Fruit fly (Drosophila melanogaster) whole organism, embryonic: ENCODE results near the gene Syt12.

Source experiments
- BEAF-32 ChIP-seq: fragments of 200-800 bp; sonication (Bioruptor generic); optimal IDR thresholded peaks from 3 replicates; lab custom pipeline; 2017; ENCODE audit warnings: missing biosample characterization, missing genetic modification characterization, mild to moderate bottlenecking, moderate library complexity, missing genetic modification reagents
- CG10274 ChIP-seq: fragments of 200-800 bp; sonication (Bioruptor generic); optimal IDR thresholded peaks from 3 replicates; lab custom pipeline; 2017; ENCODE audit warnings: missing biosample characterization, mild to moderate bottlenecking, missing genetic modification characterization
- CG10565 ChIP-seq: fragments of 200-800 bp; sonication (Bioruptor generic); optimal IDR thresholded peaks from 3 replicates; lab custom pipeline; 2016; ENCODE audit warnings: missing biosample characterization, mild to moderate bottlenecking, missing genetic modification characterization
- CG11560 ChIP-seq: fragments of 200-800 bp; sonication (Bioruptor generic); IDR thresholded peaks from 3 replicates; pipeline ENCODE4 v1.3.6; 2022; ENCODE audit warnings: missing biosample characterization, missing genetic modification characterization
- CG12071 ChIP-seq: fragments of 200-800 bp; sonication (Bioruptor generic); optimal IDR thresholded peaks from 3 replicates; lab custom pipeline; 2018; ENCODE audit warnings: missing biosample characterization, mild to moderate bottlenecking, missing genetic modification characterization
- CG12659 ChIP-seq: fragments of 200-800 bp; sonication (Bioruptor generic); optimal IDR thresholded peaks from 3 replicates; lab custom pipeline; 2017; ENCODE audit warnings: mild to moderate bottlenecking, missing biosample characterization, missing genetic modification reagents, missing genetic modification characterization
- CG14050 ChIP-seq: fragments of 200-800 bp; sonication (Bioruptor generic); IDR thresholded peaks from 3 replicates; pipeline ENCODE4 v1.3.6; 2022; ENCODE audit warnings: missing biosample characterization, missing genetic modification characterization
- CG14965 ChIP-seq: fragments of 200-800 bp; sonication (Bioruptor generic); optimal IDR thresholded peaks from 2 replicates; lab custom pipeline; 2016; ENCODE audit warnings: missing biosample characterization, missing genetic modification characterization, borderline replicate concordance
- CG18599 ChIP-seq: fragments of 200-800 bp; sonication (Bioruptor generic); optimal IDR thresholded peaks from 3 replicates; lab custom pipeline; 2017; ENCODE audit warnings: missing biosample characterization, missing genetic modification characterization, mild to moderate bottlenecking, moderate library complexity, missing genetic modification reagents
- CG3281 ChIP-seq: fragments of 200-800 bp; sonication (Bioruptor generic); optimal IDR thresholded peaks from 3 replicates; lab custom pipeline; 2017; ENCODE audit warnings: missing biosample characterization, mild to moderate bottlenecking, missing genetic modification characterization
- CG3407 ChIP-seq: fragments of 200-800 bp; sonication (Bioruptor generic); optimal IDR thresholded peaks from 2 replicates; lab custom pipeline; 2018; ENCODE audit warnings: missing biosample characterization, mild to moderate bottlenecking, missing genetic modification characterization
- CG34376 ChIP-seq: fragments of 200-800 bp; sonication (Bioruptor generic); optimal IDR thresholded peaks from 2 replicates; lab custom pipeline; 2018; ENCODE audit warnings: missing biosample characterization, mild to moderate bottlenecking, missing genetic modification characterization
- CG3726 ChIP-seq: fragments of 200-800 bp; sonication (Bioruptor generic); IDR thresholded peaks from 3 replicates; pipeline ENCODE4, ENCODE4 v1.3.6; 2022; ENCODE audit warnings: missing biosample characterization, missing genetic modification characterization
- CG6765 ChIP-seq: fragments of 200-800 bp; sonication (Bioruptor generic); optimal IDR thresholded peaks from 3 replicates; lab custom pipeline; 2017; ENCODE audit warnings: missing biosample characterization, mild to moderate bottlenecking, missing genetic modification characterization
- CG8765 ChIP-seq: fragments of 200-800 bp; sonication (Bioruptor generic); IDR thresholded peaks from 2 replicates; pipeline ENCODE4 v1.3.6; 2022; ENCODE audit warnings: missing biosample characterization, missing genetic modification characterization
- CG8944 ChIP-seq: fragments of 200-800 bp; sonication (Bioruptor generic); optimal IDR thresholded peaks from 3 replicates; lab custom pipeline; 2016; ENCODE audit warnings: missing biosample characterization, missing genetic modification characterization
- CG9797 ChIP-seq: fragments of 200-800 bp; sonication (Bioruptor generic); optimal IDR thresholded peaks from 3 replicates; lab custom pipeline; 2018; ENCODE audit warnings: missing biosample characterization, mild to moderate bottlenecking, missing genetic modification characterization
- CG9876 ChIP-seq: fragments of 200-800 bp; sonication (Bioruptor generic); optimal IDR thresholded peaks from 2 replicates; lab custom pipeline; 2016; ENCODE audit warnings: missing biosample characterization, missing genetic modification characterization
- CG9932 ChIP-seq: fragments of 200-800 bp; sonication (Bioruptor generic); IDR thresholded peaks from 2 replicates; pipeline ENCODE4 v1.3.6; 2022; ENCODE audit warnings: missing biosample characterization, missing genetic modification characterization
- Dbx ChIP-seq: fragments of 200-800 bp; sonication (Bioruptor generic); IDR thresholded peaks from 3 replicates; pipeline ENCODE4 v1.3.6; 2022; ENCODE audit warnings: missing biosample characterization, missing genetic modification characterization
- Dp ChIP-seq: fragments of 200-800 bp; sonication (Bioruptor generic); optimal IDR thresholded peaks from 2 replicates; lab custom pipeline; 2018; ENCODE audit warnings: missing biosample characterization, mild to moderate bottlenecking, missing genetic modification characterization, moderate library complexity
- Fer1 ChIP-seq: fragments of 200-800 bp; sonication (Bioruptor generic); optimal IDR thresholded peaks from 2 replicates; lab custom pipeline; 2017; ENCODE audit warnings: missing biosample characterization, mild to moderate bottlenecking, missing genetic modification characterization
- Hmr ChIP-seq: fragments of 200-800 bp; sonication (Bioruptor generic); optimal IDR thresholded peaks from 3 replicates; lab custom pipeline; 2017; ENCODE audit warnings: mild to moderate bottlenecking, missing biosample characterization, missing genetic modification reagents, missing genetic modification characterization
- Med ChIP-seq: fragments of 200-800 bp; sonication (Bioruptor generic); peaks from one replicate; lab custom pipeline; 2016; ENCODE audit warnings: missing biosample characterization, missing genetic modification characterization, mild to moderate bottlenecking, inconsistent platforms, moderate library complexity
- Oli ChIP-seq: fragments of 200-800 bp; sonication (Bioruptor generic); optimal IDR thresholded peaks from 2 replicates; lab custom pipeline; 2018; ENCODE audit warnings: missing biosample characterization, mild to moderate bottlenecking, missing genetic modification characterization, moderate library complexity
- Opbp ChIP-seq: fragments of 200-800 bp; sonication (Bioruptor generic); IDR thresholded peaks from 3 replicates; pipeline ENCODE4 v1.3.6; 2022; ENCODE audit warnings: missing biosample characterization, missing genetic modification characterization; ENCODE audit not compliant: partially characterized antibody
- PHDP ChIP-seq: fragments of 200-800 bp; sonication (Bioruptor generic); optimal IDR thresholded peaks from 3 replicates; lab custom pipeline; 2018; ENCODE audit warnings: missing biosample characterization, mild to moderate bottlenecking, missing genetic modification characterization, moderate library complexity
- Poxn ChIP-seq: fragments of 200-800 bp; sonication (Bioruptor generic); IDR thresholded peaks from 2 replicates; pipeline ENCODE4 v1.3.6; 2022; ENCODE audit warnings: missing biosample characterization, missing genetic modification characterization
- Rfx ChIP-seq: fragments of 200-800 bp; sonication (Bioruptor generic); IDR thresholded peaks from 2 replicates; pipeline ENCODE4 v1.3.6; 2022; ENCODE audit warnings: missing biosample characterization, missing genetic modification characterization
- bbx ChIP-seq: fragments of 200-800 bp; sonication (Bioruptor generic); IDR thresholded peaks from 2 replicates; pipeline ENCODE4 v1.3.6; 2022; ENCODE audit warnings: missing biosample characterization, missing genetic modification characterization; ENCODE audit not compliant: partially characterized antibody
- cad ChIP-seq: fragments of >200 bp; optimal IDR thresholded peaks from 2 replicates; lab custom pipeline; 2017; ENCODE audit warnings: missing biosample characterization, missing genetic modification characterization
- caup ChIP-seq: fragments of 200-800 bp; sonication (Bioruptor generic); optimal IDR thresholded peaks from 3 replicates; lab custom pipeline; 2017; ENCODE audit warnings: missing biosample characterization, mild to moderate bottlenecking, missing genetic modification characterization, moderate library complexity; ENCODE audit not compliant: severe bottlenecking
- crol ChIP-seq: fragments of 200-800 bp; sonication (Bioruptor generic); IDR thresholded peaks from 2 replicates; pipeline ENCODE4 v1.3.6; 2022; ENCODE audit warnings: missing biosample characterization, missing genetic modification characterization
- ewg ChIP-seq: fragments of 200-800 bp; sonication (Bioruptor generic); optimal IDR thresholded peaks from 3 replicates; lab custom pipeline; 2017; ENCODE audit warnings: mild to moderate bottlenecking, missing biosample characterization, missing genetic modification reagents, missing genetic modification characterization
- h ChIP-seq: fragments of >200 bp; optimal IDR thresholded peaks from 2 replicates; lab custom pipeline; 2017
- ham ChIP-seq: fragments of 200-800 bp; sonication (Bioruptor generic); IDR thresholded peaks from 2 replicates; pipeline ENCODE4 v1.3.6; 2022; ENCODE audit warnings: missing biosample characterization, missing genetic modification characterization
- jing ChIP-seq: fragments of 200-800 bp; sonication (Bioruptor generic); optimal IDR thresholded peaks from 2 replicates; lab custom pipeline; 2018; ENCODE audit warnings: missing biosample characterization, mild to moderate bottlenecking, missing genetic modification characterization
- knrl ChIP-seq: fragments of 200-800 bp; sonication (Bioruptor generic); IDR thresholded peaks from 3 replicates; pipeline ENCODE4 v1.3.6; 2022; ENCODE audit warnings: missing biosample characterization, missing genetic modification characterization; ENCODE audit not compliant: partially characterized antibody
- lab ChIP-seq: fragments of 200-800 bp; sonication (Bioruptor generic); optimal IDR thresholded peaks from 3 replicates; lab custom pipeline; 2017; ENCODE audit warnings: missing biosample characterization, missing genetic modification characterization, mild to moderate bottlenecking, moderate library complexity, missing genetic modification reagents
- lbe ChIP-seq: fragments of 200-800 bp; sonication (Bioruptor generic); optimal IDR thresholded peaks from 2 replicates; lab custom pipeline; 2016; ENCODE audit warnings: missing biosample characterization, mild to moderate bottlenecking, missing genetic modification characterization
- lilli ChIP-seq: fragments of 200-800 bp; sonication (Bioruptor generic); optimal IDR thresholded peaks from 3 replicates; lab custom pipeline; 2016; ENCODE audit warnings: missing biosample characterization, missing genetic modification characterization
- odd ChIP-seq: fragments of 200-800 bp; sonication (Bioruptor generic); optimal IDR thresholded peaks from 2 replicates; lab custom pipeline; 2017; ENCODE audit warnings: missing biosample characterization, mild to moderate bottlenecking, missing genetic modification characterization
- pros ChIP-seq: fragments of 200-800 bp; sonication (Bioruptor generic); optimal IDR thresholded peaks from 3 replicates; lab custom pipeline; 2019; ENCODE audit warnings: missing biosample characterization, mild to moderate bottlenecking, missing genetic modification characterization, moderate library complexity
- scrt ChIP-seq: fragments of 200-800 bp; sonication (Bioruptor generic); optimal IDR thresholded peaks from 2 replicates; lab custom pipeline; 2018; ENCODE audit warnings: missing biosample characterization, mild to moderate bottlenecking, missing genetic modification characterization, moderate library complexity
- sd ChIP-seq: fragments of 200-800 bp; sonication (Bioruptor generic); optimal IDR thresholded peaks from 3 replicates; lab custom pipeline; 2018; ENCODE audit warnings: missing biosample characterization, mild to moderate bottlenecking, missing genetic modification characterization, moderate library complexity
- sqz ChIP-seq: fragments of 200-800 bp; sonication (Bioruptor generic); optimal IDR thresholded peaks from 3 replicates; lab custom pipeline; 2018; ENCODE audit warnings: missing biosample characterization, mild to moderate bottlenecking, missing genetic modification characterization
- ssp ChIP-seq: fragments of 200-800 bp; sonication (Bioruptor generic); IDR thresholded peaks from 2 replicates; pipeline ENCODE4 v1.3.6; 2022; ENCODE audit warnings: missing biosample characterization, missing genetic modification characterization
- tna ChIP-seq: fragments of 200-800 bp; sonication (Bioruptor generic); IDR thresholded peaks from 2 replicates; pipeline ENCODE4 v1.3.6; 2022; ENCODE audit warnings: missing biosample characterization, missing genetic modification characterization; ENCODE audit not compliant: partially characterized antibody
- trh ChIP-seq: fragments of 200-800 bp; sonication (Bioruptor generic); optimal IDR thresholded peaks from 2 replicates; lab custom pipeline; 2016; ENCODE audit warnings: missing biosample characterization, missing genetic modification characterization
- vvl ChIP-seq: fragments of 200-800 bp; sonication (Bioruptor generic); IDR thresholded peaks from 2 replicates; pipeline ENCODE4 v1.3.6; 2022; ENCODE audit warnings: missing biosample characterization, missing genetic modification characterization
- yki ChIP-seq: fragments of >200 bp; optimal IDR thresholded peaks from 3 replicates; lab custom pipeline; 2018
- zf30C ChIP-seq: fragments of 200-800 bp; sonication (Bioruptor generic); optimal IDR thresholded peaks from 3 replicates; lab custom pipeline; 2018; ENCODE audit warnings: missing biosample characterization, mild to moderate bottlenecking, missing genetic modification characterization

Gene Syt12

DNA sequence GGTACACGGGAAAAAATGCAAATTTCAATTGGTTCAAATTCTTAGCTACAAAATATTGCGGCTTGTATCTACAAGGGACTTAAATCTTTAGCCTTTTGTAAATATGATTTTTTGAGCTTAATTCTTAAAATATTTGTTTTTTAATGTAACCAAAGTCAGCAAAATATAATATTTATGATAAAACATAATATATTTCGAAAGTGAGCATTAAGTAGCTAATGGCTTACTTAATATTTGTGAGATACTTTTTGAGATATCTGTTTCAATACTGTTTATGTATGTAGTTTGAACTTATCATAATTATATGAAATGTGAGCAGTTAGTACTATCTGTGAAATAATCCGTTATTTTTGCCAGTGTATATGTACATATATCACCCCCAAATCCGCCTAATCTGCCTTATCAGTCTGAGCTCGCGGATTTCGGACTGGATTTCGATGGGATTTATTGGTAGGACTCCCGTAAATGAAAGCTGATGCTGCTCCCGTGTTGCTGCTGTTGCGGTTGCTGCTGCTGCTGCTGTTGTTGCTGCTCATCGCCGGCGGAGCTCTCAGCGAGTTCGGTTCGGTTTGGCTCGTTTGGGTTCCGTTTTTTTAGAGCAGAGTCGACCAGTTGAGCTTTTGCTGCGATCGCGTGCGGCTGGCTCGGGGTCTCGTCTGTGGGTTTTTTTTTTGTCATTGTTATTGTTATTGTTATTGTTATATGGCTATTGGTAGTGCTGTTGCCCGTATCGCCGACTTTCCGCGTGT lies 38.2 kb upstream of the Syt12 start (continued):
- no peak for TF ChIP-seq CG8765 (GFP tag; lab: Robert Waterston, UW)
- TF ChIP-seq Oli (tag; lab: Kevin White, UChicago) = peak; percentile 32
- no peak for TF ChIP-seq CG10565 (GFP tag; lab: Kevin White, UChicago)
- TF ChIP-seq scrt = no peak
- TF ChIP-seq CG9797 (GFP tag; lab: Kevin White, UChicago) = no peak
- no peak for TF ChIP-seq ham (GFP tag; lab: Robert Waterston, UW)
- TF ChIP-seq Dp = no peak
- TF ChIP-seq odd (GFP tag; lab: Kevin White, UChicago) = peak; percentile 17
- no peak for TF ChIP-seq trh (GFP tag; lab: Kevin White, UChicago)
- TF ChIP-seq tna (GFP tag; lab: Robert Waterston, UW) = no peak
- peak; percentile 39 for TF ChIP-seq sqz
- TF ChIP-seq CG14050 (GFP tag; lab: Robert Waterston, UW) = no peak
- no peak for TF ChIP-seq lbe
- no peak for TF ChIP-seq CG11560 (tag; lab: Robert Waterston, UW)
- TF ChIP-seq caup = no peak
- no peak for TF ChIP-seq CG8944
- TF ChIP-seq CG3407 (GFP tag; lab: Kevin White, UChicago) = no peak
- no peak for TF ChIP-seq bbx (GFP tag; lab: Robert Waterston, UW)
- no peak for TF ChIP-seq Poxn (GFP tag; lab: Robert Waterston, UW)
- TF ChIP-seq knrl = no peak
- TF ChIP-seq ewg (GFP tag; lab: Kevin White, UChicago) = no peak
- no peak for TF ChIP-seq jing (GFP tag; lab: Kevin White, UChicago)
- no peak for TF ChIP-seq pros (GFP tag; lab: Kevin White, UChicago)
- no peak for TF ChIP-seq lilli (GFP tag; lab: Kevin White, UChicago)
- no peak for TF ChIP-seq CG3726 (GFP tag; lab: Robert Waterston, UW)
- TF ChIP-seq BEAF-32 (GFP tag; lab: Kevin White, UChicago) = no peak
- TF ChIP-seq CG9876 (GFP tag; lab: Kevin White, UChicago) = no peak
- TF ChIP-seq CG10274 = no peak
- TF ChIP-seq Opbp = no peak
- no peak for TF ChIP-seq CG12071
- no peak for TF ChIP-seq h (lab: Kevin White, UChicago)
- TF ChIP-seq cad (GFP tag; lab: Kevin White, UChicago) = no peak
- no peak for TF ChIP-seq vvl
- peak; percentile 39 for TF ChIP-seq CG34376
- no peak for TF ChIP-seq yki (lab: Kevin White, UChicago)

DNA sequence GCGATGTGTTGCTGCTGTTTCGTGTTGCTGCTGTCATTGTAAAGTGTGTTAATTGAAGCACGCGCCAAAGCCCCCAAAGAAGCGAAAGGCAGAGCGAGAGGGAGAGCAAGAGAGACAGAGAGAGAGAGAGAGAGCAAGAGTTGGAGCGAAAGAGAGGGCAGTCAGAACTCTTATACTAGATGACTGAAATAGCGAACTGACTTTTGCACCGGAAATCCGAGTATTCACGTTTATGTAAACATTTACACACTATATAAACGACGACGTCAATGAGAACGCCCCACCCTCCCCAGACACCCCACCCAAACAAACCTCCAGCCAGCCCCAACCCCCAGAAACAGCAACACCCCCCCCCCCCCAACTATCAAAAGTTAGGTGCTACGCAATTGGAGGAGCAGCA lies 36.6 kb upstream of the Syt12 start:
- TF ChIP-seq CG9932 (0 out of 2 replicates have a peak, but pooled peaks have one; percentile 24), Rfx (GFP tag; lab: Robert Waterston, UW) (peak; percentile 38; the same call in 1 of the 2 replicates), CG18599 (GFP tag; lab: Kevin White, UChicago) (peak; percentile 45), ssp (no peak), Med (GFP tag; lab: Kevin White, UChicago) (peak; percentile 75), crol (GFP tag; lab: Robert Waterston, UW) (peak; percentile 67), Hmr (GFP tag; lab: Kevin White, UChicago) (peak; percentile 47), lab (GFP tag; lab: Kevin White, UChicago) (peak; percentile 70), CG12659 (no peak), zf30C (GFP tag; lab: Kevin White, UChicago) (no peak), CG3281 (peak; percentile 35), CG14965 (no peak), CG6765 (peak; percentile 70), Fer1 (peak; percentile 55), Dbx (GFP tag; lab: Robert Waterston, UW) (peak; percentile 33; the same call in 1 of the 3 replicates), PHDP (tag; lab: Kevin White, UChicago) (peak; percentile 0), sd (peak; percentile 17)
